Worm (Caenorhabditis elegans): Measurements from ENCODE around the gene C08E8.2.

DNA sequence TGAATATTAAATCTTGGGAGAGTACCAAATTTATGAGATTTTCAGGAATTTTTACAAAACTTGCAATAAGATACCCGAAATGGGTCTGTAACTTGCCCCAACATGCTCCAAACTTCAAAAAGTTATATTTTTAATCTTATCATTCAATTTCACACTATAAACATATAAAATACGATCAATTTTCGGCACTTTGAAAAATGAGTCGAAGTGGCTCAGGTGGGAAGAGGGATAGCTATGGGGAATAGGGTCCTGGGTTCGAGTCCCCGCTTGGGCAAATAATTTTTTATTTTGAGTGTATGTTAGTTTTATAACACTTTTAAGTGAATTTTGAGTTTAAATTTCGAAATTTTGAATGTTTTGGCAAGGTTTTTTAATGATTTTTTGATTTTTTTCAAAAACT lies 15.4 kb upstream of the C08E8.2 start:
- no peak for TF ChIP-seq nhr-77 (tag; optimal IDR thresholded peaks at IDR 0.05)
- no peak for TF ChIP-seq zfp-2 (tag; optimal IDR thresholded peaks at IDR 0.05)
- TF ChIP-seq dmd-6 (GFP tag; IDR thresholded peaks at IDR 0.05): no peak
- no peak for TF ChIP-seq ceh-28 (tag; optimal IDR thresholded peaks at IDR 0.05)
